Worm (Caenorhabditis elegans) whole organism, L2 larva: Measurements from ENCODE around the gene F53A2.1.

Experiments used
- aly-2 ChIP-seq: fragments of 150-350 bp; optimal IDR thresholded peaks from 2 replicates; lab custom pipeline; 2014; ENCODE audit warnings: missing biosample characterization, missing genetic modification characterization
- egl-27 ChIP-seq: sonication (generic microtip); optimal IDR thresholded peaks from 3 replicates; lab custom pipeline; 2017; ENCODE audit warnings: missing biosample characterization, missing genetic modification reagents, missing genetic modification characterization
- lin-11 ChIP-seq: fragments of 150-350 bp; sonication (generic microtip); optimal IDR thresholded peaks from 2 replicates; lab custom pipeline; 2014; ENCODE audit warnings: missing biosample characterization, missing genetic modification characterization, inconsistent platforms, mixed read lengths
- mdl-1 ChIP-seq, 2 experiments: fragments of 150-350 bp in 1 of 2; sonication (generic microtip) in 1 of 2; optimal IDR thresholded peaks; 2 replicates each; lab custom pipeline; 2017; ENCODE audit warnings: missing biosample characterization in 2 of 2, missing genetic modification characterization in 2 of 2
- nhr-25 ChIP-seq: fragments of 150-350 bp; sonication (generic microtip); optimal IDR thresholded peaks from 3 replicates; lab custom pipeline; 2014; ENCODE audit warnings: missing biosample characterization, missing genetic modification characterization
- sem-4 ChIP-seq: fragments of 150-350 bp; optimal IDR thresholded peaks from 2 replicates; lab custom pipeline; 2014; ENCODE audit warnings: missing biosample characterization, missing genetic modification reagents, missing genetic modification characterization
- zag-1 ChIP-seq: fragments of 150-350 bp; optimal IDR thresholded peaks from 2 replicates; lab custom pipeline; 2014; ENCODE audit warnings: missing biosample characterization, missing genetic modification characterization

DNA sequence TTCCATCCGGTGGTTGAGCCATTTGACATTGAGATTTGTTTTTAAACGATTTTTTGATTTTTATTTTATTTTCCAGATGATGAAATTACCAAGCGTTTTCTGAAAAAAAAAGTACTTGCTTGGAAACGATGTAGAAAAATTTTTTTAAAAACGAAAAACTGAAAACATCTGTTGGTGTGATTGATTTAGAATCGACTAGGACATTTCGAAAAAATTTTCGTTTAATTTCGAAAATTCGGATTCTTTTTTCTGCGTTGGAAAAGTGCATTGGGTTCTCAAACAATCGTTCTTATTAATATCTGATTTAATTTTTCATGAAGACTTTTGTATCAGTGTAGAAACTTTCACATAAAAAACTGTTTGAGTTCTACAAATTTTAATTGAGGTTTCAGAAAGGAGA lies 34.6 kb upstream of the F53A2.1 start, which contains the start of gene F53A2.9:
- TF ChIP-seq aly-2 (no peak), lin-11 (tag; lab: Kevin White, UChicago) (no peak), zag-1 (tag; lab: Kevin White, UChicago) (no peak), egl-27 (tag; lab: Kevin White, UChicago) (no peak), sem-4 (tag; lab: Kevin White, UChicago) (no peak), mdl-1 (tag; optimal IDR thresholded peaks at IDR 0.05; lab: Kevin White, UChicago) (no peak), nhr-25 (tag; lab: Kevin White, UChicago) (no peak)
